Worm (Caenorhabditis elegans) whole organism, L4 larva: Measurements from ENCODE around the gene srt-23.

Source experiments
- attf-4 ChIP-seq: sonication (generic microtip); optimal IDR thresholded peaks from 3 replicates; lab custom pipeline; 2017; ENCODE audit warnings: missing biosample characterization, missing genetic modification characterization
- mdl-1 ChIP-seq, 2 experiments: fragments of 150-350 bp in 1 of 2; sonication (generic microtip) in 1 of 2; optimal IDR thresholded peaks; 2 replicates each; lab custom pipeline; 2014 to 2017; ENCODE audit warnings: missing biosample characterization in 2 of 2, missing genetic modification characterization in 2 of 2
- nhr-11 ChIP-seq: fragments of 150-350 bp; optimal IDR thresholded peaks from 2 replicates; lab custom pipeline; 2014; ENCODE audit warnings: missing biosample characterization, missing genetic modification characterization
- nhr-77 ChIP-seq: fragments of 150-350 bp; optimal IDR thresholded peaks from 2 replicates; lab custom pipeline; 2014; ENCODE audit warnings: missing biosample characterization, missing genetic modification characterization

DNA sequence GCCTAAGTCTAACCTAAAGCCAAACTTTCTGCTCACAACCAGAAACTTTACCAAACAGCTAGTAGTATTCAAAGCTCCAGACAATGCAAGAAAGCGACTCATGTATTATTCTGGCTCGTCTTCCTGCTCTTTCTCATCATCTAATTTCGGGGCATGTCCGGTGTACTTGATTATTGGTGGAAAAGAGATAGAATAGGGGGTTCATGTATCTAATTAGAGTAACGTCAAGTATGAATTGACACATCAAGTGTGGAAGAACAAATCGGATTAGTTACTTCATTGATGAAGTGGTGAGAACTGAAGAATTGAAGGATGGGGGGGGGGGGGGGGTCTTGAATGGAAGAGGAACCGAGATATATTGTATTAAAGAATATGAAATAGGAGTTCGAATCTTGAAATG lies 41.1 kb upstream of the srt-23 start:
- no peak for TF ChIP-seq nhr-11
- no peak for TF ChIP-seq attf-4 (tag; lab: Kevin White, UChicago)
- no peak for TF ChIP-seq nhr-77 (tag; lab: Kevin White, UChicago)
- TF ChIP-seq mdl-1 (tag; optimal IDR thresholded peaks at IDR 0.05; lab: Kevin White, UChicago) = no peak
